Worm (Caenorhabditis elegans) whole organism, L4 larva: ENCODE measurements around the gene F21H7.2.

Source experiments
- D1046.2 ChIP-seq: fragments of 200-800 bp; sonication (Bioruptor generic); IDR thresholded peaks from 2 replicates; pipeline ENCODE4 v1.3.6; 2022; ENCODE audit warnings: missing genetic modification characterization, missing compliant biosample characterization
- F10B5.3 ChIP-seq: sonication (generic microtip); optimal IDR thresholded peaks from 2 replicates; lab custom pipeline; 2016; ENCODE audit warnings: mild to moderate bottlenecking, missing genetic modification characterization, missing compliant biosample characterization
- R02D3.7 ChIP-seq: fragments of 150-350 bp; sonication (generic microtip); optimal IDR thresholded peaks from 3 replicates; lab custom pipeline; 2014; ENCODE audit warnings: missing biosample characterization, missing genetic modification characterization
- aha-1 ChIP-seq: fragments of 150-350 bp; peaks from one replicate; lab custom pipeline; 2014; ENCODE audit warnings: missing biosample characterization, missing genetic modification characterization
- ama-1 ChIP-seq: fragments of 150-350 bp; optimal IDR thresholded peaks from 2 replicates; lab custom pipeline; 2014; ENCODE audit warnings: inconsistent platforms, mixed read lengths
- arid-1 ChIP-seq: fragments of 200-800 bp; sonication (Bioruptor generic); conservative IDR thresholded peaks from 2 replicates; pipeline ENCODE4 v1.3.6; 2022; ENCODE audit warnings: missing genetic modification reagents, missing genetic modification characterization, missing compliant biosample characterization
- ceh-32 ChIP-seq: sonication (generic microtip); optimal IDR thresholded peaks from 2 replicates; lab custom pipeline; 2016; ENCODE audit warnings: mild to moderate bottlenecking, missing genetic modification characterization, missing compliant biosample characterization; ENCODE audit not compliant: poor library complexity
- ceh-62 ChIP-seq: sonication (generic microtip); optimal IDR thresholded peaks from 2 replicates; lab custom pipeline; 2017; ENCODE audit warnings: missing biosample characterization, missing genetic modification characterization
- ceh-82 ChIP-seq: sonication (generic microtip); optimal IDR thresholded peaks from 2 replicates; lab custom pipeline; 2017; ENCODE audit warnings: missing biosample characterization, missing genetic modification characterization
- dmd-6 ChIP-seq: fragments of 200-800 bp; sonication (Bioruptor generic); IDR thresholded peaks from 2 replicates; pipeline ENCODE4 v1.3.6; 2022; ENCODE audit warnings: missing genetic modification reagents, missing genetic modification characterization, missing compliant biosample characterization
- dpl-1 ChIP-seq: fragments of 150-350 bp; optimal IDR thresholded peaks from 2 replicates; lab custom pipeline; 2014; ENCODE audit warnings: missing biosample characterization, missing genetic modification reagents, missing genetic modification characterization
- duxl-1 ChIP-seq: sonication (generic microtip); optimal IDR thresholded peaks from 2 replicates; lab custom pipeline; 2016; ENCODE audit warnings: mild to moderate bottlenecking, missing genetic modification characterization, moderate library complexity, missing compliant biosample characterization; ENCODE audit not compliant: poor library complexity
- fos-1 ChIP-seq: fragments of 150-350 bp; optimal IDR thresholded peaks from 2 replicates; lab custom pipeline; 2014; ENCODE audit warnings: missing biosample characterization, missing genetic modification characterization
- hlh-11 ChIP-seq: fragments of 200-800 bp; sonication (Bioruptor generic); optimal IDR thresholded peaks from 2 replicates; lab custom pipeline; 2018; ENCODE audit warnings: mild to moderate bottlenecking, missing genetic modification characterization, missing compliant biosample characterization
- hlh-30 ChIP-seq: sonication (generic microtip); optimal IDR thresholded peaks from 2 replicates; lab custom pipeline; 2017; ENCODE audit warnings: antibody characterized with exemption, mild to moderate bottlenecking, missing genetic modification characterization, missing compliant biosample characterization; ENCODE audit not compliant: insufficient read depth
- hmg-1.1 ChIP-seq: fragments of 200-800 bp; sonication (Bioruptor generic); IDR thresholded peaks from 2 replicates; pipeline ENCODE4 v1.3.6; 2022; ENCODE audit warnings: missing genetic modification reagents, missing genetic modification characterization, missing compliant biosample characterization
- lim-7 ChIP-seq: fragments of 200-800 bp; sonication (Bioruptor generic); IDR thresholded peaks from 2 replicates; pipeline ENCODE4 v1.3.6; 2022; ENCODE audit warnings: missing genetic modification characterization, missing compliant biosample characterization
- lin-1 ChIP-seq: fragments of 200-800 bp; sonication (Bioruptor generic); IDR thresholded peaks from 2 replicates; pipeline ENCODE4 v1.3.6; 2022; ENCODE audit warnings: missing genetic modification reagents, missing genetic modification characterization, missing compliant biosample characterization
- lin-38 ChIP-seq: fragments of 200-800 bp; sonication (Bioruptor generic); IDR thresholded peaks from 2 replicates; pipeline ENCODE4 v1.3.6; 2022; ENCODE audit warnings: missing genetic modification reagents, missing genetic modification characterization, missing compliant biosample characterization
- lsy-2 ChIP-seq, 2 experiments: fragments of 150-350 bp in 1 of 2; sonication (generic microtip) in 1 of 2; optimal IDR thresholded peaks; 2 replicates each; lab custom pipeline; 2014 to 2017; ENCODE audit warnings: missing biosample characterization in 2 of 2, missing genetic modification characterization in 2 of 2
- madf-5 ChIP-seq, 2 experiments: fragments of 200-800 bp; sonication (Bioruptor generic); IDR thresholded peaks; 2 replicates each; pipeline ENCODE4 v1.3.6; 2022; ENCODE audit warnings: missing compliant biosample characterization in 2 of 2, missing genetic modification characterization in 2 of 2
- madf-9 ChIP-seq: fragments of 200-800 bp; sonication (Bioruptor generic); conservative IDR thresholded peaks from 2 replicates; pipeline ENCODE4 v1.3.6; 2022; ENCODE audit warnings: missing genetic modification reagents, missing genetic modification characterization, missing compliant biosample characterization
- mdl-1 ChIP-seq, 2 experiments: fragments of 150-350 bp in 1 of 2; sonication (generic microtip) in 1 of 2; optimal IDR thresholded peaks; 2 replicates each; lab custom pipeline; 2014 to 2017; ENCODE audit warnings: missing biosample characterization in 2 of 2, missing genetic modification characterization in 2 of 2
- mes-2 ChIP-seq: sonication (generic microtip); optimal IDR thresholded peaks from 2 replicates; lab custom pipeline; 2016; ENCODE audit warnings: missing genotype, mild to moderate bottlenecking, missing genetic modification characterization, missing compliant biosample characterization; ENCODE audit not compliant: poor library complexity, severe bottlenecking
- mxl-2 ChIP-seq: fragments of 200-800 bp; sonication (Bioruptor generic); conservative IDR thresholded peaks from 2 replicates; pipeline ENCODE4 v1.3.6; 2022; ENCODE audit warnings: missing genetic modification reagents, missing genetic modification characterization, missing compliant biosample characterization
- nhr-102 ChIP-seq: sonication (generic microtip); optimal IDR thresholded peaks from 2 replicates; lab custom pipeline; 2016; ENCODE audit warnings: mild to moderate bottlenecking, missing genetic modification characterization, moderate library complexity, missing compliant biosample characterization
- nhr-111 ChIP-seq: fragments of 200-800 bp; sonication (Bioruptor generic); optimal IDR thresholded peaks from 2 replicates; lab custom pipeline; 2018; ENCODE audit warnings: mild to moderate bottlenecking, missing genetic modification characterization, missing compliant biosample characterization
- nhr-28 ChIP-seq: fragments of 150-350 bp; optimal IDR thresholded peaks from 2 replicates; lab custom pipeline; 2014; ENCODE audit warnings: missing biosample characterization, missing genetic modification characterization
- nhr-42 ChIP-seq: fragments of 200-800 bp; sonication (Bioruptor generic); IDR thresholded peaks from 2 replicates; pipeline ENCODE4 v1.3.6; 2022; ENCODE audit warnings: missing genetic modification characterization, missing compliant biosample characterization
- nhr-48 ChIP-seq: sonication (generic microtip); optimal IDR thresholded peaks from 2 replicates; lab custom pipeline; 2016; ENCODE audit warnings: mild to moderate bottlenecking, missing genetic modification characterization, missing compliant biosample characterization
- nhr-6 ChIP-seq: fragments of 150-350 bp; optimal IDR thresholded peaks from 2 replicates; lab custom pipeline; 2014; ENCODE audit warnings: missing biosample characterization, missing genetic modification characterization
- nhr-76 ChIP-seq: fragments of 150-350 bp; optimal IDR thresholded peaks from 2 replicates; lab custom pipeline; 2014; ENCODE audit warnings: missing biosample characterization, missing genetic modification characterization
- rbr-2 ChIP-seq: sonication (generic microtip); optimal IDR thresholded peaks from 2 replicates; lab custom pipeline; 2016; ENCODE audit warnings: missing genotype, missing genetic modification characterization, missing compliant biosample characterization
- snpc-1.2 ChIP-seq: fragments of 200-800 bp; sonication (Bioruptor generic); IDR thresholded peaks from 2 replicates; pipeline ENCODE4 v1.3.6; 2022; ENCODE audit warnings: missing genetic modification reagents, missing genetic modification characterization, missing compliant biosample characterization
- tra-1 ChIP-seq: fragments of 200-800 bp; sonication (Bioruptor generic); IDR thresholded peaks from 2 replicates; pipeline ENCODE4 v1.3.6; 2022; ENCODE audit warnings: missing genetic modification reagents, missing genetic modification characterization, missing compliant biosample characterization
- unc-130 ChIP-seq: sonication (generic microtip); optimal IDR thresholded peaks from 2 replicates; lab custom pipeline; 2016; ENCODE audit warnings: missing genetic modification reagents, missing genetic modification characterization, missing compliant biosample characterization
- unc-39 ChIP-seq: sonication (generic microtip); optimal IDR thresholded peaks from 2 replicates; lab custom pipeline; 2017; ENCODE audit warnings: missing biosample characterization, missing genetic modification characterization
- unc-62 ChIP-seq, 3 experiments: fragments of 150-350 bp in 1 of 3; sonication (generic microtip); optimal IDR thresholded peaks in 2 of 3; peaks in 1 of 3; 1 replicate in 1 of 3; 2 replicates in 2 of 3; lab custom pipeline; 2014 to 2017; ENCODE audit warnings: missing biosample characterization in 3 of 3, missing genetic modification characterization in 3 of 3, missing genetic modification reagents in 3 of 3, missing genotype in 1 of 3
- zfp-3 ChIP-seq: fragments of 200-800 bp; sonication (Bioruptor generic); conservative IDR thresholded peaks from 2 replicates; pipeline ENCODE4 v1.3.6; 2022; ENCODE audit warnings: missing genetic modification reagents, missing genetic modification characterization, missing compliant biosample characterization

Gene F21H7.2

ce11 chrV:16213323-16213722 lies 16.5 kb downstream of the F21H7.2 start:
- no peak for TF ChIP-seq ceh-62 (tag; lab: Kevin White, UChicago)
- TF ChIP-seq nhr-111 = no peak
- peak in 1 of 2 experiments; percentile 63 for TF ChIP-seq mdl-1 (tag; optimal IDR thresholded peaks at IDR 0.05; lab: Kevin White, UChicago)
- no peak for TF ChIP-seq ama-1
- TF ChIP-seq unc-62 (GFP tag; optimal IDR thresholded peaks at IDR 0.05 in 1 of 2; lab: Kevin White, UChicago) = peak in 1 of 2 experiments; percentile 82
- TF ChIP-seq unc-62 (tag; optimal IDR thresholded peaks at IDR 0.05; lab: Kevin White, UChicago) = no peak
- no peak for TF ChIP-seq nhr-6 (tag; lab: Kevin White, UChicago)
- TF ChIP-seq dmd-6 (GFP tag; lab: Robert Waterston, UW) = peak; percentile 90
- peak; percentile 41 for TF ChIP-seq hlh-30 (tag; lab: Kevin White, UChicago)
- TF ChIP-seq duxl-1 (tag; lab: Kevin White, UChicago) = no peak
- TF ChIP-seq arid-1 = no peak
- peak; percentile 89 for TF ChIP-seq nhr-48 (tag; lab: Kevin White, UChicago)
- TF ChIP-seq lsy-2 (tag; optimal IDR thresholded peaks at IDR 0.05; lab: Kevin White, UChicago) = no peak
- no peak for TF ChIP-seq ceh-32
- no peak for TF ChIP-seq nhr-42 (GFP tag; lab: Robert Waterston, UW)
- no peak for TF ChIP-seq lim-7
- TF ChIP-seq hmg-1.1 (GFP tag; lab: Robert Waterston, UW) = no peak
- TF ChIP-seq dpl-1 = no peak
- TF ChIP-seq lin-1 = no peak
- TF ChIP-seq madf-9 (GFP tag; lab: Robert Waterston, UW) = no peak
- TF ChIP-seq mxl-2 (GFP tag; lab: Robert Waterston, UW) = no peak
- peak; percentile 70 for TF ChIP-seq nhr-28 (tag; lab: Kevin White, UChicago)
- TF ChIP-seq hlh-11 = peak; percentile 65
- TF ChIP-seq fos-1 (tag; lab: Kevin White, UChicago) = no peak
- TF ChIP-seq unc-39 (tag; lab: Kevin White, UChicago) = no peak
- TF ChIP-seq nhr-102 = no peak
- TF ChIP-seq tra-1 = 0 out of 2 replicates have a peak, but pooled peaks have one; percentile 29
- no peak for TF ChIP-seq snpc-1.2 (GFP tag; lab: Robert Waterston, UW)
- no peak for TF ChIP-seq ceh-82
- TF ChIP-seq R02D3.7 (tag; lab: Kevin White, UChicago) = no peak
- TF ChIP-seq madf-5 (GFP tag; IDR thresholded peaks at IDR 0.05; lab: Robert Waterston, UW) = no peak
- TF ChIP-seq rbr-2 = no peak
- TF ChIP-seq mes-2 (tag; lab: Kevin White, UChicago) = no peak

- TF ChIP-seq unc-62 (GFP tag; optimal IDR thresholded peaks at IDR 0.05 in 1 of 2; lab: Kevin White, UChicago) = peak in 1 of 2 experiments; percentile 60
- TF ChIP-seq unc-62 (tag; optimal IDR thresholded peaks at IDR 0.05; lab: Kevin White, UChicago) = no peak
- no peak for TF ChIP-seq nhr-76
- TF ChIP-seq D1046.2 = no peak
- TF ChIP-seq aha-1 (tag; lab: Kevin White, UChicago) = peak; percentile 8
- no peak for TF ChIP-seq unc-130 (GFP tag; lab: Kevin White, UChicago)
- peak; percentile 9 for TF ChIP-seq nhr-28 (tag; lab: Kevin White, UChicago)
- no peak for TF ChIP-seq lin-38 (GFP tag; lab: Robert Waterston, UW)
- no peak for TF ChIP-seq fos-1 (tag; lab: Kevin White, UChicago)
- no peak for TF ChIP-seq F10B5.3 (tag; lab: Kevin White, UChicago)
- TF ChIP-seq zfp-3 (GFP tag; lab: Robert Waterston, UW) = no peak
Observed at ce11 chrV:16211713-16212112, 18.1 kb downstream of the F21H7.2 start.
